Fruit fly (Drosophila melanogaster): ENCODE results near the gene CG4884.

The CG4884 gene

DNA sequence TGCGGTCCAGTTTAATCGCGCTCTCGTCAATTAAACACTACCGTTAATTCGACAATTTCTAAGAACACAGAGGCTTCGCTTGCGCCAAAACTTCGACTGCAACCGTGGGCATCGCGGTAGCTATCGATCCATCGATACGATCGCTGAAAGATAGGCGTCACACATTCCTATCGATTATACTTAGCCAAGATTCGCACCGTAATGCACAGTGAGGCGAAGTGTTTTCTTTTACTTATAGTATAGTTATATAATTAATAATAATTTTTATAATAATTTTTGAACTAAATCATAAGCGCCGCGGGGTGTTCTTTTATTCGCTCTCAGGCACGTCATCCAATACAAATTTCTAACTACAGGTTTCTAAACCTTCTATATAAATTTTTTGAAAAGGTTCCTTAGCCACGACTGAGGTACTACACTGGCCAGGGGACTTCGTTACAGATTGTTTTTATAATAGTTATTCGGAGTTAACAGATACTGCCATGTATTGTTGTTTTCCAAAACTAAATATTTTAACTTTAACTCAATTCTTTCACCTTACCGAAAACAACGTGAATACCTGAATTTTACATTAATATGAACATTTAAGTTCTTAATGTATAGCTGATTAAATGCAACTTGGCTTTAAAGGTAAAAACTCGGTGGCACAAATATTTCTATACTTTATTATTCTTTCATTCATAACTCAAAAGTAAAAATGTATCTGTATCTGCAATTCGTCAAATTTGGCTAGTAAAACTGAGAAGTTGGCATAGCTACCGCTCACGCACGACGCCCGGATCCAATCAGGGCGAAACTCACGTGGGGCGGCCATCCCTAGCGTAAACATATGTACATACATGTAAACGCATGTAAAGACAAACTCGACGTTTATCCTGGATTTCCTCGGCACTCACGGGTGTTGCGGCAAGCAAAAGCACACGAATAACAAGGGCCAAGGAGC, 21.0 kb downstream of the CG4884 start, which contains the start of the genes NSD and BOD1 (continued):
- peak; percentile 17; the same call in 1 of the 2 replicates for TF ChIP-seq Oaz (GFP tag; IDR thresholded peaks at IDR 0.05)
- TF ChIP-seq her (GFP tag; optimal IDR thresholded peaks at IDR 0.05): no peak
- peak; percentile 94 for TF ChIP-seq CG9932 (GFP tag; IDR thresholded peaks at IDR 0.05)
- TF ChIP-seq p53 (GFP tag; optimal IDR thresholded peaks at IDR 0.05): no peak
- TF ChIP-seq CG3281 (GFP tag; optimal IDR thresholded peaks at IDR 0.05): peak; percentile 17
- TF ChIP-seq CG17328 (GFP tag; IDR thresholded peaks at IDR 0.05): peak; percentile 50; the same call in 1 of the 2 replicates
- TF ChIP-seq Atf-2 (GFP tag; optimal IDR thresholded peaks at IDR 0.05): no peak
- peak; percentile 32 for TF ChIP-seq bcd (GFP tag; optimal IDR thresholded peaks at IDR 0.05)
- TF ChIP-seq psq (GFP tag; optimal IDR thresholded peaks at IDR 0.05): no peak
- peak; percentile 98 for TF ChIP-seq bbx (GFP tag; IDR thresholded peaks at IDR 0.05; ENCODE audit: partially characterized antibody)
- peak; percentile 61 for TF ChIP-seq CoRest (tag; optimal IDR thresholded peaks at IDR 0.05)
- peak in 1 of 2 experiments; percentile 47 for TF ChIP-seq dpn (GFP tag; optimal IDR thresholded peaks at IDR 0.05)
- no peak for TF ChIP-seq GATAe (GFP tag; conservative IDR thresholded peaks at IDR 0.05)
- peak; percentile 68 for TF ChIP-seq YL-1 (GFP tag; optimal IDR thresholded peaks at IDR 0.05)
- TF ChIP-seq CG10321 (GFP tag; IDR thresholded peaks at IDR 0.05): no peak
- TF ChIP-seq CG4707 (GFP tag; optimal IDR thresholded peaks at IDR 0.05): no peak
- peak; percentile 78 for TF ChIP-seq gem (tag; optimal IDR thresholded peaks at IDR 0.05)
- peak; percentile 24 for TF ChIP-seq Antp (GFP tag; optimal IDR thresholded peaks at IDR 0.05)
- TF ChIP-seq Meics (GFP tag; optimal IDR thresholded peaks at IDR 0.05): peak; percentile 53
- TF ChIP-seq sim (GFP tag; IDR thresholded peaks at IDR 0.05): no peak
- TF ChIP-seq CG13296 (GFP tag; optimal IDR thresholded peaks at IDR 0.05): no peak
- no peak for TF ChIP-seq dati (GFP tag; IDR thresholded peaks at IDR 0.05)
- peak; percentile 58 for TF ChIP-seq CG14667 (GFP tag; IDR thresholded peaks at IDR 0.05)
- no peak for TF ChIP-seq CG8359 (GFP tag; optimal IDR thresholded peaks at IDR 0.05; ENCODE audit: borderline replicate concordance)
- peak; percentile 40; the same call in 1 of the 3 replicates for TF ChIP-seq Mrtf (GFP tag; IDR thresholded peaks at IDR 0.05)
- no peak for TF ChIP-seq CG17612 (GFP tag; IDR thresholded peaks at IDR 0.05)
- no peak for TF ChIP-seq Neu2 (GFP tag; optimal IDR thresholded peaks at IDR 0.05; ENCODE audit: borderline replicate concordance)
- TF ChIP-seq Ravus (GFP tag; IDR thresholded peaks at IDR 0.05): peak; percentile 15; the same call in 1 of the 2 replicates
- peak; percentile 81 for TF ChIP-seq CG2129 (GFP tag; IDR thresholded peaks at IDR 0.05; ENCODE audit: partially characterized antibody)
- peak; percentile 6 for TF ChIP-seq jumu (GFP tag; optimal IDR thresholded peaks at IDR 0.05)
- no peak for TF ChIP-seq CG11093 (GFP tag; IDR thresholded peaks at IDR 0.05)
- TF ChIP-seq CG12219 (GFP tag; optimal IDR thresholded peaks at IDR 0.05): no peak
- no peak for TF ChIP-seq gcm (GFP tag; optimal IDR thresholded peaks at IDR 0.05)
- TF ChIP-seq dmrt11E (tag; optimal IDR thresholded peaks at IDR 0.05): peak; percentile 44
- TF ChIP-seq CG1647 (GFP tag; optimal IDR thresholded peaks at IDR 0.05): peak; percentile 27
- TF ChIP-seq CG2116 (GFP tag; optimal IDR thresholded peaks at IDR 0.05): peak; percentile 98
- TF ChIP-seq Nf-YB (GFP tag; optimal IDR thresholded peaks at IDR 0.05): no peak
- TF ChIP-seq Max (GFP tag; optimal IDR thresholded peaks at IDR 0.05): no peak
- peak; percentile 70 for TF ChIP-seq ranshi (GFP tag; IDR thresholded peaks at IDR 0.05)
- TF ChIP-seq CG16779 (GFP tag; IDR thresholded peaks at IDR 0.05): no peak; the same call in 1 of the 2 replicates
- TF ChIP-seq CG4404 (GFP tag; IDR thresholded peaks at IDR 0.05): peak; percentile 59
- peak; percentile 62 for TF ChIP-seq CG1602 (GFP tag; optimal IDR thresholded peaks at IDR 0.05)
- TF ChIP-seq usp (GFP tag; optimal IDR thresholded peaks at IDR 0.05): no peak
- TF ChIP-seq chm (GFP tag; IDR thresholded peaks at IDR 0.05): no peak
- no peak for TF ChIP-seq Hey (tag; optimal IDR thresholded peaks at IDR 0.05)
- TF ChIP-seq Myb (GFP tag; optimal IDR thresholded peaks at IDR 0.05): peak; percentile 44
- TF ChIP-seq CG6854 (GFP tag; optimal IDR thresholded peaks at IDR 0.05): no peak
- no peak for TF ChIP-seq Elba2 (GFP tag; optimal IDR thresholded peaks at IDR 0.05)
- 0 out of 2 replicates have a peak, but pooled peaks have one; percentile 19 for TF ChIP-seq CG6689 (GFP tag; IDR thresholded peaks at IDR 0.05)
